Fruit fly (Drosophila melanogaster) whole organism, embryonic: ENCODE results near the gene mRpL13.

ENCODE experiments used
- Antp ChIP-seq: fragments of 200-800 bp; sonication (Bioruptor generic); optimal IDR thresholded peaks from 3 replicates; lab custom pipeline; 2016; ENCODE audit warnings: missing biosample characterization, missing genetic modification characterization
- CG10543 ChIP-seq: fragments of 200-800 bp; sonication (Bioruptor generic); optimal IDR thresholded peaks from 3 replicates; lab custom pipeline; 2017; ENCODE audit warnings: missing biosample characterization, mild to moderate bottlenecking, missing genetic modification characterization, moderate library complexity
- CG10654 ChIP-seq: fragments of 200-800 bp; sonication (Bioruptor generic); optimal IDR thresholded peaks from 2 replicates; lab custom pipeline; 2016; ENCODE audit warnings: missing biosample characterization, missing genetic modification characterization
- CG1233 ChIP-seq: fragments of 200-800 bp; sonication (Bioruptor generic); optimal IDR thresholded peaks from 4 replicates; lab custom pipeline; 2018; ENCODE audit warnings: missing biosample characterization, mild to moderate bottlenecking, missing genetic modification characterization
- CG13123 ChIP-seq: fragments of 200-800 bp; sonication (Bioruptor generic); optimal IDR thresholded peaks from 2 replicates; lab custom pipeline; 2016; ENCODE audit warnings: missing biosample characterization, missing genetic modification characterization
- CG13775 ChIP-seq: fragments of 200-800 bp; sonication (Bioruptor generic); optimal IDR thresholded peaks from 3 replicates; lab custom pipeline; 2017; ENCODE audit warnings: missing biosample characterization, mild to moderate bottlenecking, missing genetic modification characterization
- CG15011 ChIP-seq: fragments of 200-800 bp; sonication (Bioruptor generic); optimal IDR thresholded peaks from 3 replicates; lab custom pipeline; 2018; ENCODE audit warnings: missing biosample characterization, mild to moderate bottlenecking, missing genetic modification characterization
- CG16779 ChIP-seq: fragments of 200-800 bp; sonication (Bioruptor generic); IDR thresholded peaks from 2 replicates; pipeline ENCODE4 v1.3.6; 2022; ENCODE audit warnings: missing biosample characterization, missing genetic modification characterization
- CG17568 ChIP-seq: fragments of 200-800 bp; sonication (Bioruptor generic); optimal IDR thresholded peaks from 2 replicates; lab custom pipeline; 2018; ENCODE audit warnings: missing biosample characterization, mild to moderate bottlenecking, missing genetic modification characterization, moderate library complexity
- CG18011 ChIP-seq: fragments of 200-800 bp; sonication (Bioruptor generic); optimal IDR thresholded peaks from 2 replicates; lab custom pipeline; 2017; ENCODE audit warnings: missing biosample characterization, missing genetic modification characterization, mild to moderate bottlenecking, moderate library complexity, missing genotype
- CG18764 ChIP-seq: fragments of 200-800 bp; sonication (Bioruptor generic); optimal IDR thresholded peaks from 3 replicates; lab custom pipeline; 2016; ENCODE audit warnings: missing biosample characterization, missing genetic modification characterization
- CG3163 ChIP-seq: fragments of 200-800 bp; sonication (Bioruptor generic); optimal IDR thresholded peaks from 3 replicates; lab custom pipeline; 2016; ENCODE audit warnings: missing biosample characterization, missing genetic modification characterization
- CG34376 ChIP-seq: fragments of 200-800 bp; sonication (Bioruptor generic); optimal IDR thresholded peaks from 2 replicates; lab custom pipeline; 2018; ENCODE audit warnings: missing biosample characterization, mild to moderate bottlenecking, missing genetic modification characterization
- CG3847 ChIP-seq: fragments of 200-800 bp; sonication (Bioruptor generic); IDR thresholded peaks from 2 replicates; pipeline ENCODE4 v1.3.6; 2022; ENCODE audit warnings: missing biosample characterization, missing genetic modification characterization
- CG4730 ChIP-seq: fragments of 200-800 bp; sonication (Bioruptor generic); IDR thresholded peaks from 2 replicates; pipeline ENCODE4 v1.3.6; 2022; ENCODE audit warnings: missing biosample characterization, missing genetic modification characterization
- CG4820 ChIP-seq: fragments of 200-800 bp; sonication (Bioruptor generic); optimal IDR thresholded peaks from 3 replicates; lab custom pipeline; 2016; ENCODE audit warnings: missing biosample characterization, missing genetic modification characterization
- CG7928 ChIP-seq: fragments of 200-800 bp; sonication (Bioruptor generic); optimal IDR thresholded peaks from 2 replicates; lab custom pipeline; 2017; ENCODE audit warnings: missing biosample characterization, mild to moderate bottlenecking, missing genetic modification characterization
- CG7963 ChIP-seq: fragments of 200-800 bp; sonication (Bioruptor generic); IDR thresholded peaks from 3 replicates; pipeline ENCODE4 v1.3.6; 2022; ENCODE audit warnings: missing biosample characterization, missing genetic modification characterization; ENCODE audit not compliant: partially characterized antibody
- CrebB ChIP-seq: fragments of 200-800 bp; sonication (Bioruptor generic); optimal IDR thresholded peaks from 3 replicates; lab custom pipeline; 2018; ENCODE audit warnings: missing biosample characterization, mild to moderate bottlenecking, missing genetic modification characterization
- Doc3 ChIP-seq: fragments of 200-800 bp; sonication (Bioruptor generic); IDR thresholded peaks from 3 replicates; pipeline ENCODE4 v1.3.6; 2022; ENCODE audit warnings: missing biosample characterization, missing genetic modification characterization; ENCODE audit not compliant: partially characterized antibody
- Gsc ChIP-seq: fragments of 200-800 bp; sonication (Bioruptor generic); IDR thresholded peaks from 2 replicates; pipeline ENCODE4 v1.3.6; 2022; ENCODE audit warnings: missing biosample characterization, missing genetic modification characterization
- Hmr ChIP-seq: fragments of 200-800 bp; sonication (Bioruptor generic); optimal IDR thresholded peaks from 3 replicates; lab custom pipeline; 2017; ENCODE audit warnings: mild to moderate bottlenecking, missing biosample characterization, missing genetic modification reagents, missing genetic modification characterization
- Hr39 ChIP-seq: fragments of >200 bp; optimal IDR thresholded peaks from 2 replicates; lab custom pipeline; 2017
- Optix ChIP-seq: fragments of 200-800 bp; sonication (Bioruptor generic); IDR thresholded peaks from 3 replicates; pipeline ENCODE4 v1.3.6; 2022; ENCODE audit warnings: missing biosample characterization, missing genetic modification characterization
- Pdp1 ChIP-seq, 2 experiments: fragments of 200-800 bp; sonication (Bioruptor generic); optimal IDR thresholded peaks; 3 replicates each; lab custom pipeline; 2016; ENCODE audit warnings: missing biosample characterization in 2 of 2, missing genetic modification characterization in 2 of 2, mild to moderate bottlenecking in 1 of 2, moderate library complexity in 1 of 2
- Rx ChIP-seq: fragments of 200-800 bp; sonication (Bioruptor generic); IDR thresholded peaks from 2 replicates; pipeline ENCODE4 v1.3.6; 2022; ENCODE audit warnings: missing biosample characterization, missing genetic modification characterization
- Trl ChIP-seq, 3 experiments: fragments of >200 bp in 2 of 3; fragments of 200-800 bp in 1 of 3; sonication (Bioruptor generic) in 1 of 3; optimal IDR thresholded peaks; 2 replicates in 1 of 3; 3 replicates in 2 of 3; lab custom pipeline; 2016 to 2017; ENCODE audit warnings: missing biosample characterization in 1 of 3, missing genetic modification characterization in 1 of 3
- ash1 ChIP-seq: fragments of 200-800 bp; sonication (Bioruptor generic); optimal IDR thresholded peaks from 2 replicates; lab custom pipeline; 2018; ENCODE audit warnings: missing biosample characterization, mild to moderate bottlenecking, missing genetic modification characterization
- cwo ChIP-seq: fragments of 200-800 bp; sonication (Bioruptor generic); optimal IDR thresholded peaks from 3 replicates; lab custom pipeline; 2017; ENCODE audit warnings: missing biosample characterization, missing genetic modification characterization, mild to moderate bottlenecking, moderate library complexity, missing genetic modification reagents
- esg ChIP-seq: fragments of 200-800 bp; sonication (Bioruptor generic); conservative IDR thresholded peaks from 2 replicates; pipeline ENCODE4 v1.3.6; 2022; ENCODE audit warnings: missing biosample characterization, missing genetic modification characterization
- ewg ChIP-seq: fragments of 200-800 bp; sonication (Bioruptor generic); optimal IDR thresholded peaks from 3 replicates; lab custom pipeline; 2017; ENCODE audit warnings: mild to moderate bottlenecking, missing biosample characterization, missing genetic modification reagents, missing genetic modification characterization
- gce ChIP-seq: fragments of 200-800 bp; sonication (Bioruptor generic); IDR thresholded peaks from 3 replicates; pipeline ENCODE4 v1.3.6; 2022; ENCODE audit warnings: missing biosample characterization, missing genetic modification characterization
- ham ChIP-seq: fragments of 200-800 bp; sonication (Bioruptor generic); IDR thresholded peaks from 2 replicates; pipeline ENCODE4 v1.3.6; 2022; ENCODE audit warnings: missing biosample characterization, missing genetic modification characterization
- her ChIP-seq: fragments of 200-800 bp; sonication (Bioruptor generic); optimal IDR thresholded peaks from 2 replicates; lab custom pipeline; 2016; ENCODE audit warnings: missing biosample characterization, missing genetic modification characterization
- insv ChIP-seq, 2 experiments: fragments of 200-800 bp; sonication (Bioruptor generic); optimal IDR thresholded peaks; 3 replicates each; lab custom pipeline; 2016 to 2018; ENCODE audit warnings: missing biosample characterization in 2 of 2, missing genetic modification characterization in 2 of 2
- kah ChIP-seq: fragments of 200-800 bp; sonication (Bioruptor generic); optimal IDR thresholded peaks from 2 replicates; lab custom pipeline; 2018; ENCODE audit warnings: missing biosample characterization, mild to moderate bottlenecking, missing genetic modification characterization
- kay ChIP-seq: fragments of 200-800 bp; sonication (Bioruptor generic); optimal IDR thresholded peaks from 2 replicates; lab custom pipeline; 2016; ENCODE audit warnings: missing biosample characterization, missing genetic modification characterization
- kni ChIP-seq: fragments of 200-800 bp; sonication (Bioruptor generic); optimal IDR thresholded peaks from 3 replicates; lab custom pipeline; 2017; ENCODE audit warnings: mild to moderate bottlenecking, missing biosample characterization, missing genetic modification reagents, missing genetic modification characterization
- lbe ChIP-seq: fragments of 200-800 bp; sonication (Bioruptor generic); optimal IDR thresholded peaks from 2 replicates; lab custom pipeline; 2016; ENCODE audit warnings: missing biosample characterization, mild to moderate bottlenecking, missing genetic modification characterization
- nerfin-1 ChIP-seq: fragments of 200-800 bp; sonication (Bioruptor generic); optimal IDR thresholded peaks from 3 replicates; lab custom pipeline; 2019; ENCODE audit warnings: missing biosample characterization, mild to moderate bottlenecking, missing genetic modification characterization, moderate library complexity
- pum ChIP-seq: fragments of 200-800 bp; sonication (Bioruptor generic); optimal IDR thresholded peaks from 2 replicates; lab custom pipeline; 2016; ENCODE audit warnings: missing biosample characterization, missing genetic modification characterization
- seq ChIP-seq: fragments of 200-800 bp; sonication (Bioruptor generic); IDR thresholded peaks from 2 replicates; pipeline ENCODE4 v1.3.6; 2022; ENCODE audit warnings: missing biosample characterization, missing genetic modification characterization
- sr ChIP-seq: fragments of 200-800 bp; sonication (Bioruptor generic); IDR thresholded peaks from 3 replicates; pipeline ENCODE4 v1.3.6; 2022; ENCODE audit warnings: missing biosample characterization, missing genetic modification characterization
- sug ChIP-seq: fragments of 200-800 bp; optimal IDR thresholded peaks from 2 replicates; lab custom pipeline; 2019; ENCODE audit warnings: missing biosample characterization, mild to moderate bottlenecking, missing genetic modification characterization, moderate library complexity
- tll ChIP-seq, 2 experiments: fragments of 200-800 bp in 1 of 2; fragments of >200 bp in 1 of 2; sonication (Bioruptor generic) in 1 of 2; optimal IDR thresholded peaks; 2 replicates each; lab custom pipeline; 2017 to 2019; ENCODE audit warnings: missing biosample characterization in 2 of 2, missing genetic modification characterization in 2 of 2, mild to moderate bottlenecking in 1 of 2, moderate library complexity in 1 of 2
- trh ChIP-seq: fragments of 200-800 bp; sonication (Bioruptor generic); optimal IDR thresholded peaks from 2 replicates; lab custom pipeline; 2016; ENCODE audit warnings: missing biosample characterization, missing genetic modification characterization
- tx ChIP-seq: fragments of 200-800 bp; sonication (Bioruptor generic); optimal IDR thresholded peaks from 2 replicates; lab custom pipeline; 2016; ENCODE audit warnings: missing biosample characterization, missing genetic modification characterization
- usp ChIP-seq: fragments of >200 bp; optimal IDR thresholded peaks from 2 replicates; lab custom pipeline; 2017; ENCODE audit warnings: missing biosample characterization, missing genetic modification characterization
- vfl ChIP-seq: fragments of 200-800 bp; sonication (Bioruptor generic); optimal IDR thresholded peaks from 2 replicates; lab custom pipeline; 2016; ENCODE audit warnings: missing biosample characterization, missing genetic modification characterization
- z ChIP-seq: fragments of 200-800 bp; sonication (Bioruptor generic); IDR thresholded peaks from 3 replicates; pipeline ENCODE4 v1.3.6; 2022; ENCODE audit warnings: missing biosample characterization, missing genetic modification characterization

Gene mRpL13

DNA sequence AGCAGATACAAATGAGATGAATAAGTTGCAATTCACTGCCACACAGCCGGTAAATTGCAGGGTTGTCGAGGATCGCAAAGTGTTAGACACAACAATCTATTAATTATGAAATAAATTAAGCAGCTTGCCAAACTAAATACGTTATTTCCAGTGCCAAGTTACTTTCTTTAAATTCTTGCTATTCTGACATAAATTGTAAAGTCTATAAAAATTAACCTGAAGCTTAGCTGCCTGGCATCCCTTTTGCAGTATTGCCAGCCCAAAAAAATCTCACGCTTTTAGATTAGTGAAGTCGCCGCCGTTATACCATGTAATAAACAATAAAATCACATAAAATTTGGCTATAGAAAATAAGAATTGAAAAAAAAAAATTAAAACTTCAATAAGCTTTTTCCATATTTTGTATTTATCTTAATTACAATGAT is 1.4 kb downstream of the mRpL13 start (continued):
- TF ChIP-seq CG1233 (peak; percentile 90), sr (GFP tag; lab: Robert Waterston, UW) (peak; percentile 67; the same call in 1 of the 3 replicates), Optix (GFP tag; lab: Robert Waterston, UW) (peak; percentile 85), trh (peak; percentile 71), CG10654 (GFP tag; lab: Kevin White, UChicago) (peak; percentile 84), lbe (GFP tag; lab: Kevin White, UChicago) (peak; percentile 96), Hmr (GFP tag; lab: Kevin White, UChicago) (peak; percentile 92), tll (GFP tag; optimal IDR thresholded peaks at IDR 0.05; lab: Kevin White, UChicago) (no peak), CrebB (tag; lab: Kevin White, UChicago) (peak; percentile 81), CG34376 (peak; percentile 82), Hr39 (no peak), pum (GFP tag; lab: Kevin White, UChicago) (peak; percentile 69), kay (peak; percentile 39), kah (GFP tag; lab: Kevin White, UChicago) (peak; percentile 82), ash1 (GFP tag; lab: Kevin White, UChicago) (no peak), CG4820 (GFP tag; lab: Kevin White, UChicago) (peak; percentile 78), CG4730 (GFP tag; lab: Robert Waterston, UW) (peak; percentile 87), CG3163 (GFP tag; lab: Kevin White, UChicago) (peak; percentile 66), seq (GFP tag; lab: Robert Waterston, UW) (peak; percentile 90), Trl (optimal IDR thresholded peaks at IDR 0.05; lab: Kevin White, UChicago) (no peak), Trl (GFP tag; optimal IDR thresholded peaks at IDR 0.05; lab: Kevin White, UChicago) (peak; percentile 80), CG13123 (GFP tag; lab: Kevin White, UChicago) (peak; percentile 64), nerfin-1 (tag; lab: Kevin White, UChicago) (peak; percentile 87), CG15011 (peak; percentile 83), Doc3 (GFP tag; lab: Robert Waterston, UW) (no peak), CG17568 (peak; percentile 89), CG13775 (GFP tag; lab: Kevin White, UChicago) (peak; percentile 87), CG18764 (GFP tag; lab: Kevin White, UChicago) (peak; percentile 90), CG10543 (GFP tag; lab: Kevin White, UChicago) (peak; percentile 89), Antp (peak; percentile 69), esg (GFP tag; lab: Robert Waterston, UW) (peak; percentile 81), sug (peak; percentile 84), ewg (GFP tag; lab: Kevin White, UChicago) (peak; percentile 83), her (peak; percentile 78), CG18011 (peak; percentile 84), Gsc (GFP tag; lab: Robert Waterston, UW) (peak; percentile 73), z (0 out of 3 replicates have a peak, but pooled peaks have one; percentile 35), CG7963 (GFP tag; lab: Robert Waterston, UW) (no peak), cwo (GFP tag; lab: Kevin White, UChicago) (peak; percentile 80), gce (GFP tag; lab: Robert Waterston, UW) (peak; percentile 87; the same call in 2 of the 3 replicates), CG3847 (GFP tag; lab: Robert Waterston, UW) (peak; percentile 91), vfl (GFP tag; lab: Kevin White, UChicago) (peak; percentile 87), insv (GFP tag; optimal IDR thresholded peaks at IDR 0.05; lab: Kevin White, UChicago) (peak in 1 of 2 experiments; percentile 49), CG16779 (peak; percentile 87), kni (GFP tag; lab: Kevin White, UChicago) (peak; percentile 52), usp (GFP tag; lab: Kevin White, UChicago) (no peak), CG7928 (peak; percentile 72), tx (GFP tag; lab: Kevin White, UChicago) (peak; percentile 82), Pdp1 (GFP tag; optimal IDR thresholded peaks at IDR 0.05; lab: Kevin White, UChicago) (peak; percentile 69 to 78), Rx (GFP tag; lab: Robert Waterston, UW) (peak; percentile 86), ham (GFP tag; lab: Robert Waterston, UW) (0 out of 2 replicates have a peak, but pooled peaks have one; percentile 41)
